Worm (Caenorhabditis elegans) whole organism, L4 larva: ENCODE measurements around the gene snu-13.

ENCODE experiments used
- F10B5.3 ChIP-seq: sonication (generic microtip); optimal IDR thresholded peaks from 2 replicates; lab custom pipeline; 2016; ENCODE audit warnings: mild to moderate bottlenecking, missing genetic modification characterization, missing compliant biosample characterization
- F37D6.2 ChIP-seq: sonication (generic microtip); optimal IDR thresholded peaks from 2 replicates; lab custom pipeline; 2016; ENCODE audit warnings: mild to moderate bottlenecking, missing genetic modification characterization, missing compliant biosample characterization
- F49E8.2 ChIP-seq: sonication (generic microtip); optimal IDR thresholded peaks from 2 replicates; lab custom pipeline; 2016; ENCODE audit warnings: missing compliant biosample characterization, mild to moderate bottlenecking, missing genetic modification characterization, borderline replicate concordance
- T20F7.1 ChIP-seq: fragments of 200-800 bp; sonication (Bioruptor generic); optimal IDR thresholded peaks from 2 replicates; lab custom pipeline; 2018; ENCODE audit warnings: mild to moderate bottlenecking, missing genetic modification characterization, missing compliant biosample characterization
- Y105C5A.15 ChIP-seq: fragments of 200-800 bp; sonication (Bioruptor generic); IDR thresholded peaks from 2 replicates; pipeline ENCODE4 v1.3.6; 2022; ENCODE audit warnings: missing genetic modification characterization, missing compliant biosample characterization
- Y48G9A.11 ChIP-seq: fragments of 200-800 bp; sonication (Bioruptor generic); IDR thresholded peaks from 2 replicates; pipeline ENCODE4 v1.3.6; 2022; ENCODE audit warnings: missing genetic modification reagents, missing genetic modification characterization, missing compliant biosample characterization
- Y5F2A.4 ChIP-seq: fragments of 200-800 bp; sonication (Bioruptor generic); optimal IDR thresholded peaks from 2 replicates; lab custom pipeline; 2018; ENCODE audit warnings: mild to moderate bottlenecking, missing genetic modification characterization, missing compliant biosample characterization
- aha-1 ChIP-seq: fragments of 150-350 bp; peaks from one replicate; lab custom pipeline; 2014; ENCODE audit warnings: missing biosample characterization, missing genetic modification characterization
- ama-1 ChIP-seq: fragments of 150-350 bp; optimal IDR thresholded peaks from 2 replicates; lab custom pipeline; 2014; ENCODE audit warnings: inconsistent platforms, mixed read lengths
- arid-1 ChIP-seq: fragments of 200-800 bp; sonication (Bioruptor generic); conservative IDR thresholded peaks from 2 replicates; pipeline ENCODE4 v1.3.6; 2022; ENCODE audit warnings: missing genetic modification reagents, missing genetic modification characterization, missing compliant biosample characterization
- attf-4 ChIP-seq: sonication (generic microtip); optimal IDR thresholded peaks from 3 replicates; lab custom pipeline; 2017; ENCODE audit warnings: missing biosample characterization, missing genetic modification characterization
- ceh-28 ChIP-seq: fragments of 150-350 bp; optimal IDR thresholded peaks from 2 replicates; lab custom pipeline; 2014; ENCODE audit warnings: missing biosample characterization, missing genetic modification reagents, missing genetic modification characterization
- daf-12 ChIP-seq: fragments of 150-350 bp; optimal IDR thresholded peaks from 2 replicates; lab custom pipeline; 2014; ENCODE audit warnings: missing biosample characterization, missing genetic modification reagents, missing genetic modification characterization
- dmd-6 ChIP-seq: fragments of 200-800 bp; sonication (Bioruptor generic); IDR thresholded peaks from 2 replicates; pipeline ENCODE4 v1.3.6; 2022; ENCODE audit warnings: missing genetic modification reagents, missing genetic modification characterization, missing compliant biosample characterization
- dmd-8 ChIP-seq: fragments of 200-800 bp; sonication (Bioruptor generic); IDR thresholded peaks from 2 replicates; pipeline ENCODE4 v1.3.6; 2022; ENCODE audit warnings: missing genetic modification characterization, missing compliant biosample characterization
- dmd-9 ChIP-seq: fragments of 200-800 bp; sonication (Bioruptor generic); IDR thresholded peaks from 2 replicates; pipeline ENCODE4 v1.3.6; 2022; ENCODE audit warnings: missing genetic modification reagents, missing genetic modification characterization, missing compliant biosample characterization
- duxl-1 ChIP-seq: sonication (generic microtip); optimal IDR thresholded peaks from 2 replicates; lab custom pipeline; 2016; ENCODE audit warnings: mild to moderate bottlenecking, missing genetic modification characterization, moderate library complexity, missing compliant biosample characterization; ENCODE audit not compliant: poor library complexity
- dve-1 ChIP-seq: sonication (generic microtip); optimal IDR thresholded peaks from 2 replicates; lab custom pipeline; 2017; ENCODE audit warnings: antibody characterized with exemption, mild to moderate bottlenecking, missing genetic modification characterization, missing compliant biosample characterization; ENCODE audit not compliant: insufficient read depth
- egl-27 ChIP-seq: sonication (generic microtip); optimal IDR thresholded peaks from 3 replicates; lab custom pipeline; 2017; ENCODE audit warnings: missing biosample characterization, missing genetic modification reagents, missing genetic modification characterization
- fkh-10 ChIP-seq: fragments of 150-350 bp; optimal IDR thresholded peaks from 2 replicates; lab custom pipeline; 2014; ENCODE audit warnings: missing biosample characterization, missing genetic modification reagents, missing genetic modification characterization
- gei-8 ChIP-seq: fragments of 200-800 bp; sonication (Bioruptor generic); optimal IDR thresholded peaks from 2 replicates; lab custom pipeline; 2018; ENCODE audit warnings: mild to moderate bottlenecking, missing genetic modification characterization, missing compliant biosample characterization
- hif-1 ChIP-seq, 2 experiments: sonication (generic microtip); optimal IDR thresholded peaks; 2 replicates each; lab custom pipeline; 2016 to 2017; ENCODE audit warnings: missing compliant biosample characterization in 2 of 2, missing genetic modification characterization in 2 of 2, missing genetic modification reagents in 2 of 2, missing genotype in 2 of 2, mild to moderate bottlenecking in 1 of 2
- hlh-11 ChIP-seq: fragments of 200-800 bp; sonication (Bioruptor generic); optimal IDR thresholded peaks from 2 replicates; lab custom pipeline; 2018; ENCODE audit warnings: mild to moderate bottlenecking, missing genetic modification characterization, missing compliant biosample characterization
- hlh-30 ChIP-seq: sonication (generic microtip); optimal IDR thresholded peaks from 2 replicates; lab custom pipeline; 2017; ENCODE audit warnings: antibody characterized with exemption, mild to moderate bottlenecking, missing genetic modification characterization, missing compliant biosample characterization; ENCODE audit not compliant: insufficient read depth
- hmg-1.1 ChIP-seq: fragments of 200-800 bp; sonication (Bioruptor generic); IDR thresholded peaks from 2 replicates; pipeline ENCODE4 v1.3.6; 2022; ENCODE audit warnings: missing genetic modification reagents, missing genetic modification characterization, missing compliant biosample characterization
- lin-13 ChIP-seq: fragments of 150-350 bp; optimal IDR thresholded peaks from 2 replicates; lab custom pipeline; 2014; ENCODE audit warnings: missing biosample characterization, missing genetic modification reagents, missing genetic modification characterization
- mes-2 ChIP-seq: sonication (generic microtip); optimal IDR thresholded peaks from 2 replicates; lab custom pipeline; 2016; ENCODE audit warnings: missing genotype, mild to moderate bottlenecking, missing genetic modification characterization, missing compliant biosample characterization; ENCODE audit not compliant: poor library complexity, severe bottlenecking
- mxl-3 ChIP-seq: fragments of 200-800 bp; sonication (Bioruptor generic); optimal IDR thresholded peaks from 2 replicates; lab custom pipeline; 2018; ENCODE audit warnings: mild to moderate bottlenecking, missing genetic modification characterization, missing compliant biosample characterization
- nhr-10 ChIP-seq: fragments of 150-350 bp; optimal IDR thresholded peaks from 2 replicates; lab custom pipeline; 2014; ENCODE audit warnings: missing biosample characterization, missing genetic modification characterization
- nhr-102 ChIP-seq: sonication (generic microtip); optimal IDR thresholded peaks from 2 replicates; lab custom pipeline; 2016; ENCODE audit warnings: mild to moderate bottlenecking, missing genetic modification characterization, moderate library complexity, missing compliant biosample characterization
- nhr-111 ChIP-seq: fragments of 200-800 bp; sonication (Bioruptor generic); optimal IDR thresholded peaks from 2 replicates; lab custom pipeline; 2018; ENCODE audit warnings: mild to moderate bottlenecking, missing genetic modification characterization, missing compliant biosample characterization
- nhr-25 ChIP-seq: sonication (generic microtip); optimal IDR thresholded peaks from 2 replicates; lab custom pipeline; 2017; ENCODE audit warnings: missing genetic modification characterization, mild to moderate bottlenecking, missing compliant biosample characterization, antibody characterized with exemption, moderate library complexity, borderline replicate concordance; ENCODE audit not compliant: insufficient read depth
- nhr-28 ChIP-seq: fragments of 150-350 bp; optimal IDR thresholded peaks from 2 replicates; lab custom pipeline; 2014; ENCODE audit warnings: missing biosample characterization, missing genetic modification characterization
- nhr-42 ChIP-seq: fragments of 200-800 bp; sonication (Bioruptor generic); IDR thresholded peaks from 2 replicates; pipeline ENCODE4 v1.3.6; 2022; ENCODE audit warnings: missing genetic modification characterization, missing compliant biosample characterization
- nhr-48 ChIP-seq: sonication (generic microtip); optimal IDR thresholded peaks from 2 replicates; lab custom pipeline; 2016; ENCODE audit warnings: mild to moderate bottlenecking, missing genetic modification characterization, missing compliant biosample characterization
- nhr-76 ChIP-seq: fragments of 150-350 bp; optimal IDR thresholded peaks from 2 replicates; lab custom pipeline; 2014; ENCODE audit warnings: missing biosample characterization, missing genetic modification characterization
- pha-4 ChIP-seq, 2 experiments: fragments of 150-350 bp in 1 of 2; fragments of 200-800 bp in 1 of 2; sonication (Bioruptor generic) in 1 of 2; IDR thresholded peaks in 1 of 2; optimal IDR thresholded peaks in 1 of 2; 2 replicates each; pipeline versions ENCODE4 v1.3.6 to Lab custom; 2014 to 2022; ENCODE audit warnings: missing genetic modification characterization in 2 of 2, missing genetic modification reagents in 2 of 2, missing biosample characterization in 1 of 2, missing compliant biosample characterization in 1 of 2
- php-3 ChIP-seq: fragments of 200-800 bp; sonication (Bioruptor generic); IDR thresholded peaks from 2 replicates; pipeline ENCODE4 v1.3.6; 2022; ENCODE audit warnings: missing genetic modification reagents, missing genetic modification characterization, missing compliant biosample characterization
- set-16 ChIP-seq: fragments of 200-800 bp; sonication (Bioruptor generic); IDR thresholded peaks from 2 replicates; pipeline ENCODE4 v1.3.6; 2022; ENCODE audit warnings: missing genetic modification reagents, missing genetic modification characterization, missing compliant biosample characterization
- snpc-1.2 ChIP-seq: fragments of 200-800 bp; sonication (Bioruptor generic); IDR thresholded peaks from 2 replicates; pipeline ENCODE4 v1.3.6; 2022; ENCODE audit warnings: missing genetic modification reagents, missing genetic modification characterization, missing compliant biosample characterization
- spr-1 ChIP-seq: sonication (generic microtip); optimal IDR thresholded peaks from 2 replicates; lab custom pipeline; 2016; ENCODE audit warnings: mild to moderate bottlenecking, missing genetic modification characterization, missing compliant biosample characterization
- spr-3 ChIP-seq: fragments of 200-800 bp; sonication (Bioruptor generic); optimal IDR thresholded peaks from 2 replicates; lab custom pipeline; 2018; ENCODE audit warnings: mild to moderate bottlenecking, missing genetic modification characterization, missing compliant biosample characterization
- tra-1 ChIP-seq: fragments of 200-800 bp; sonication (Bioruptor generic); IDR thresholded peaks from 2 replicates; pipeline ENCODE4 v1.3.6; 2022; ENCODE audit warnings: missing genetic modification reagents, missing genetic modification characterization, missing compliant biosample characterization
- unc-130 ChIP-seq: sonication (generic microtip); optimal IDR thresholded peaks from 2 replicates; lab custom pipeline; 2016; ENCODE audit warnings: missing genetic modification reagents, missing genetic modification characterization, missing compliant biosample characterization
- zfp-2 ChIP-seq: sonication (generic microtip); optimal IDR thresholded peaks from 2 replicates; lab custom pipeline; 2016; ENCODE audit warnings: mild to moderate bottlenecking, missing genetic modification characterization, missing compliant biosample characterization
- ztf-7 ChIP-seq: fragments of 150-350 bp; optimal IDR thresholded peaks from 2 replicates; lab custom pipeline; 2014; ENCODE audit warnings: missing biosample characterization, missing genetic modification characterization

snu-13 gene

DNA sequence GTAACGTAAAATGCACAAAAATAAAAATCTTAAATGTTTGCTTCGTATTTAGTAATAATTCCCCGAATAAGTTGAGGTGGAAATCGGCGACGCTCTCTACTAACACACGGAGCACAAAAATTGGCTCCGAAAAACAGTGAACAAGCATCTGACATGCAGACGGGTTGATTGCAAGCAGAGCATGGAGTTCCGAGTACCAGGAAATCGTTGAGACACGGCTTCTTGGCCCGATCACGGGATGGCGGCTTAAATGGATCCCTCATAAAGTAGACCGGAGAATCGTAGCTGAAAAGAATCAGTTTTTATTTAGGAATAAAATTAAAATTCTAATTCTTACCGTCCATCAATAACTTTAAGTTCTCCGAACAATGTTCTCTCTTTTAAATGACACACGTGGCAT lies 3.9 kb upstream of the snu-13 start:
- TF ChIP-seq T20F7.1 (no peak), aha-1 (peak; percentile 86), dmd-9 (GFP tag; lab: Robert Waterston, UW) (no peak), daf-12 (tag; lab: Kevin White, UChicago) (no peak), attf-4 (no peak), Y105C5A.15 (no peak), lin-13 (GFP tag; lab: Kevin White, UChicago) (no peak)

DNA sequence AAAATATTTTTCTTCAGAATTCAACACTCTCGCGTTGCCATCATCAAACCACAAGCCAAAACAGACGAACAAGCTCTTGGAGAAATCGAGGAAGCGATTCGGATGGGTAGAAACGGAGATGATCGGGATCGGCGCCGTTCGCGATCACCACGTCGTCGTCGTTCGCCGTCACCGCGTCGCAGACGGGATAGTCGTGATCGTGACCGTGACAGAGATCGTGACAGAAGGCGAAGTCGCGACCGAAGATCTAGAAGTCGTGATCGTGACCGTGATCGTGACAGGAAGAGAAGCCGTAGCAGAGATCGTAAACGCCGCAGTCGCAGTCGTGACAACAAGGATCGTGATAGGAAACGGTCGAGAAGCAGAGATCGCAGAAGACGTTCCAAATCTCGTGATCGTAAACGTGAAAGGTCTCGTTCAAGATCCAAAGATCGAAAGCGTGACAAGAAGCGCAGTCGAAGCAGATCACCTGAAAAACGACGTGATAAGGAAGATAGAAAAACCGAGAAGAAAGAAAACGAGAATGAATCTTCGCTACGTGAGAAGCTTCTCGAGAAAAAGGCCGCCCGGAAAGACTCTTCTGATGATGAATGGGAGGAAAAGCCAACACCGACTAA lies 3.1 kb upstream of the snu-13 start:
- TF ChIP-seq tra-1 (GFP tag; lab: Robert Waterston, UW) (no peak), unc-130 (no peak), nhr-48 (tag; lab: Kevin White, UChicago) (no peak), set-16 (GFP tag; lab: Robert Waterston, UW) (peak; percentile 56), hif-1 (tag; optimal IDR thresholded peaks at IDR 0.05; lab: Kevin White, UChicago) (no peak), fkh-10 (GFP tag; lab: Kevin White, UChicago) (no peak), F10B5.3 (no peak), spr-1 (tag; lab: Kevin White, UChicago) (no peak), mxl-3 (no peak), daf-12 (tag; lab: Kevin White, UChicago) (no peak), hlh-11 (tag; lab: Kevin White, UChicago) (peak; percentile 53), snpc-1.2 (GFP tag; lab: Robert Waterston, UW) (no peak), aha-1 (no peak), ama-1 (no peak), spr-3 (no peak), pha-4 (GFP tag; IDR thresholded peaks at IDR 0.05; lab: Robert Waterston, UW) (no peak), pha-4 (tag; optimal IDR thresholded peaks at IDR 0.05; lab: Kevin White, UChicago) (no peak), hmg-1.1 (GFP tag; lab: Robert Waterston, UW) (no peak), Y5F2A.4 (GFP tag; lab: Kevin White, UChicago) (no peak), dmd-6 (GFP tag; lab: Robert Waterston, UW) (no peak), nhr-10 (tag; lab: Kevin White, UChicago) (no peak), nhr-111 (no peak), mes-2 (tag; lab: Kevin White, UChicago) (no peak), dve-1 (tag; lab: Kevin White, UChicago) (no peak), F49E8.2 (no peak), hlh-30 (tag; lab: Kevin White, UChicago) (peak; percentile 68), ceh-28 (tag; lab: Kevin White, UChicago) (no peak), dmd-8 (no peak), nhr-28 (tag; lab: Kevin White, UChicago) (peak; percentile 1)

DNA sequence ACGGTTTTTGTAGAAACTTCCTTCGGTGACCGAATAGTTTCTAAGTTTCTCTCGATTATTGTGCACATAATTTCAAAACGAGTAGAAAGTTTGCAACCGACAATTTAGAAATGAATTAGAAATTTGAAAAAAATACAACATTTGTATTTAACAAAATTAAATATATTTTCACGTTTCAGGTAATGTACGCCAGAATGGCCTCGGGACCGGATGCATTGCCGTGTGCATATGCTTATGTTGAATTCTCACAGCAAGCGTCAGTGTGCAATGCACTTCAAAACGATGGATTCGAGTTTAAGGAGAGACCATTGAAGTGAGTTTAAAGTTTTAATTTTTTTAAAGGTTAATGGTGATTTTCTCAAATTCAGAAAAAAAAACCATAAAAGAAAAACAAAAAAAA lies 2.5 kb upstream of the snu-13 start, which contains the start of gene marc-2:
marc-2 (minus strand) TSS at position 101 of the 400 bp plus-strand sequence.
- TF ChIP-seq Y48G9A.11 (GFP tag; lab: Robert Waterston, UW) = no peak
- no peak for TF ChIP-seq php-3 (GFP tag; lab: Robert Waterston, UW)
- TF ChIP-seq nhr-25 (tag; lab: Kevin White, UChicago) = no peak
- no peak for TF ChIP-seq arid-1 (GFP tag; lab: Robert Waterston, UW)
- no peak for TF ChIP-seq nhr-102 (tag; lab: Kevin White, UChicago)
- no peak for TF ChIP-seq lin-13 (GFP tag; lab: Kevin White, UChicago)
- TF ChIP-seq ztf-7 (tag; lab: Kevin White, UChicago) = no peak
- no peak for TF ChIP-seq egl-27 (tag; lab: Kevin White, UChicago)
- TF ChIP-seq F37D6.2 (tag; lab: Kevin White, UChicago) = no peak
- TF ChIP-seq dve-1 (tag; lab: Kevin White, UChicago) = no peak
- TF ChIP-seq duxl-1 = no peak
- TF ChIP-seq nhr-42 = no peak
- TF ChIP-seq gei-8 = no peak
- TF ChIP-seq nhr-76 = no peak
- no peak for TF ChIP-seq zfp-2 (tag; lab: Kevin White, UChicago)
